Fruit fly (Drosophila melanogaster): ENCODE results near the gene CG11226.

Gene CG11226

dm6 chr3L:22871030-22871844 is 34.4 kb downstream of the CG11226 start:
- TF ChIP-seq CG15336 (GFP tag; IDR thresholded peaks at IDR 0.05) (no peak), CG34406 (GFP tag; optimal IDR thresholded peaks at IDR 0.05) (no peak), ss (GFP tag; optimal IDR thresholded peaks at IDR 0.05) (peak; percentile 20 to 22), Met (GFP tag; optimal IDR thresholded peaks at IDR 0.05) (no peak), CG6854 (GFP tag; optimal IDR thresholded peaks at IDR 0.05) (no peak), Eip78C (GFP tag) (peak; percentile 42), vri (GFP tag; optimal IDR thresholded peaks at IDR 0.05) (no peak), Sox14 (GFP tag; optimal IDR thresholded peaks at IDR 0.05) (peak; percentile 7), pdm3 (GFP tag; optimal IDR thresholded peaks at IDR 0.05) (no peak), CG10631 (GFP tag; optimal IDR thresholded peaks at IDR 0.05) (no peak), Lpt (GFP tag; optimal IDR thresholded peaks at IDR 0.05) (no peak), CG8119 (GFP tag; IDR thresholded peaks at IDR 0.05) (0 out of 3 replicates have a peak, but pooled peaks have one; percentile 34), Blimp-1 (GFP tag; optimal IDR thresholded peaks at IDR 0.05) (no peak), svp (GFP tag) (peak; percentile 97), CG6808 (GFP tag; optimal IDR thresholded peaks at IDR 0.05) (peak; percentile 16), acj6 (GFP tag; optimal IDR thresholded peaks at IDR 0.05) (no peak), CG4318 (GFP tag; optimal IDR thresholded peaks at IDR 0.05) (no peak), CG1621 (tag; optimal IDR thresholded peaks at IDR 0.05) (peak; percentile 27), Gug (GFP tag; IDR thresholded peaks at IDR 0.05) (0 out of 2 replicates have a peak, but pooled peaks have one; percentile 18), fd85E (GFP tag; optimal IDR thresholded peaks at IDR 0.05) (no peak), CG11762 (GFP tag; optimal IDR thresholded peaks at IDR 0.05; ENCODE audit: insufficient read depth) (no peak), Ets21C (GFP tag; optimal IDR thresholded peaks at IDR 0.05) (peak; percentile 12), CG32006 (GFP tag; optimal IDR thresholded peaks at IDR 0.05) (no peak), CG3032 (tag; optimal IDR thresholded peaks at IDR 0.05) (peak; percentile 2)

- TF ChIP-seq CG16779 (tag; optimal IDR thresholded peaks at IDR 0.05), result no peak
- no peak for TF ChIP-seq Hr39 (GFP tag; optimal IDR thresholded peaks at IDR 0.05)
- TF ChIP-seq CG31627 (GFP tag; optimal IDR thresholded peaks at IDR 0.05), result peak; percentile 3
- TF ChIP-seq CG8632 (GFP tag; optimal IDR thresholded peaks at IDR 0.05), result no peak
- TF ChIP-seq CG6854 (GFP tag; optimal IDR thresholded peaks at IDR 0.05), result peak; percentile 54
- TF ChIP-seq CG6163 (GFP tag; IDR thresholded peaks at IDR 0.05), result peak; percentile 23; the same call in 1 of the 3 replicates
- TF ChIP-seq CG8119 (GFP tag; IDR thresholded peaks at IDR 0.05), result 0 out of 3 replicates have a peak, but pooled peaks have one; percentile 27
- TF ChIP-seq fkh (GFP tag; optimal IDR thresholded peaks at IDR 0.05), result peak; percentile 27
- peak; percentile 18 for TF ChIP-seq esn (GFP tag; optimal IDR thresholded peaks at IDR 0.05)
- peak; percentile 15 for TF ChIP-seq CG1621 (tag; optimal IDR thresholded peaks at IDR 0.05)
- TF ChIP-seq Sox15 (GFP tag; optimal IDR thresholded peaks at IDR 0.05), result no peak
- no peak for TF ChIP-seq CG3032 (tag; optimal IDR thresholded peaks at IDR 0.05)
- TF ChIP-seq Gug (GFP tag; IDR thresholded peaks at IDR 0.05), result no peak
- TF ChIP-seq CG9139 (GFP tag; optimal IDR thresholded peaks at IDR 0.05), result no peak
- no peak for TF ChIP-seq vri (GFP tag; optimal IDR thresholded peaks at IDR 0.05)
- TF ChIP-seq Eip78C (GFP tag), result peak; percentile 24
- no peak for TF ChIP-seq Met (GFP tag; optimal IDR thresholded peaks at IDR 0.05)
- peak; percentile 9 for TF ChIP-seq CG6808 (GFP tag; optimal IDR thresholded peaks at IDR 0.05)
- TF ChIP-seq CG4318 (GFP tag; optimal IDR thresholded peaks at IDR 0.05), result no peak
- no peak for TF ChIP-seq Sox102F (GFP tag; optimal IDR thresholded peaks at IDR 0.05)
- TF ChIP-seq topi (GFP tag; optimal IDR thresholded peaks at IDR 0.05), result no peak
- TF ChIP-seq ss (GFP tag; optimal IDR thresholded peaks at IDR 0.05), result peak in 1 of 2 experiments; percentile 15
- peak; percentile 1 for TF ChIP-seq dsx (GFP tag; optimal IDR thresholded peaks at IDR 0.05; ENCODE audit: poor library complexity, severe bottlenecking)
- TF ChIP-seq CG15336 (GFP tag; IDR thresholded peaks at IDR 0.05), result no peak
- TF ChIP-seq svp (GFP tag), result peak; percentile 79
- TF ChIP-seq Blimp-1 (GFP tag; optimal IDR thresholded peaks at IDR 0.05), result no peak
- no peak for TF ChIP-seq cyc (GFP tag; optimal IDR thresholded peaks at IDR 0.05)
Measured at dm6 chr3L:22871845-22872361, 35.0 kb downstream of the CG11226 start, which contains the start of the genes CG11109 and Arf1. CG11109 (plus strand) TSS chr3L:22872200. Arf1 (minus strand) TSS chr3L:22872231.

All from whole organism, prepupa.